Worm (Caenorhabditis elegans) whole organism, midembryonic: ENCODE results near the gene F55C12.4.

ENCODE experiments used
- T22C8.4 ChIP-seq: fragments of 200-800 bp; sonication (Bioruptor generic); IDR thresholded peaks from 2 replicates; pipeline ENCODE4 v1.3.6; 2022; ENCODE audit warnings: missing genetic modification characterization, missing compliant biosample characterization
- cog-1 ChIP-seq: sonication (generic microtip); optimal IDR thresholded peaks from 2 replicates; lab custom pipeline; 2016; ENCODE audit warnings: missing genetic modification characterization, missing compliant biosample characterization
- flt-1 ChIP-seq: fragments of 200-800 bp; sonication (Bioruptor generic); IDR thresholded peaks from 2 replicates; pipeline ENCODE4 v1.3.6; 2022; ENCODE audit warnings: missing genetic modification characterization, missing compliant biosample characterization
- klf-2 ChIP-seq: fragments of 200-800 bp; sonication (Bioruptor generic); conservative IDR thresholded peaks from 2 replicates; pipeline ENCODE4 v1.3.6; 2022; ENCODE audit warnings: missing genetic modification reagents, missing genetic modification characterization, missing compliant biosample characterization
- med-1 ChIP-seq: sonication (generic microtip); optimal IDR thresholded peaks from 2 replicates; lab custom pipeline; 2017; ENCODE audit warnings: missing genetic modification characterization, mild to moderate bottlenecking, missing compliant biosample characterization, antibody characterized with exemption, missing genetic modification reagents; ENCODE audit not compliant: insufficient read depth
- ref-1 ChIP-seq: fragments of 200-800 bp; sonication (Bioruptor generic); conservative IDR thresholded peaks from 2 replicates; pipeline ENCODE4 v1.3.6; 2022; ENCODE audit warnings: missing genetic modification reagents, missing genetic modification characterization, missing compliant biosample characterization
- tab-1 ChIP-seq: fragments of 200-800 bp; sonication (Bioruptor generic); IDR thresholded peaks from 2 replicates; pipeline ENCODE4 v1.3.6; 2022; ENCODE audit warnings: missing genetic modification characterization, missing compliant biosample characterization
- ztf-23 ChIP-seq: fragments of 200-800 bp; sonication (Bioruptor generic); IDR thresholded peaks from 2 replicates; pipeline ENCODE4 v1.3.6; 2022; ENCODE audit warnings: missing genetic modification reagents, missing genetic modification characterization, missing compliant biosample characterization
- ztf-29 ChIP-seq: fragments of 200-800 bp; sonication (Bioruptor generic); IDR thresholded peaks from 2 replicates; pipeline ENCODE4 v1.3.6; 2022; ENCODE audit warnings: missing genetic modification reagents, missing genetic modification characterization, missing compliant biosample characterization

Gene F55C12.4

ce11 chrII:5871508-5871907 is 13.3 kb upstream of the F55C12.4 start:
- TF ChIP-seq ztf-29 (no peak), cog-1 (tag; lab: Kevin White, UChicago) (no peak), T22C8.4 (GFP tag; lab: Robert Waterston, UW) (no peak), flt-1 (GFP tag; lab: Robert Waterston, UW) (no peak), klf-2 (GFP tag; lab: Robert Waterston, UW) (no peak)

- TF ChIP-seq T22C8.4 (GFP tag; lab: Robert Waterston, UW) = no peak
- no peak for TF ChIP-seq ztf-29
- no peak for TF ChIP-seq ztf-23
- TF ChIP-seq klf-2 (GFP tag; lab: Robert Waterston, UW) = no peak
- no peak for TF ChIP-seq tab-1 (GFP tag; lab: Robert Waterston, UW)
- no peak for TF ChIP-seq ref-1 (GFP tag; lab: Robert Waterston, UW)
- no peak for TF ChIP-seq med-1
- TF ChIP-seq cog-1 (tag; lab: Kevin White, UChicago) = no peak
- TF ChIP-seq flt-1 (GFP tag; lab: Robert Waterston, UW) = no peak
Measured at ce11 chrII:5866920-5867319, 8.7 kb upstream of the F55C12.4 start.

- TF ChIP-seq ztf-23 (no peak), T22C8.4 (GFP tag; lab: Robert Waterston, UW) (no peak), ztf-29 (no peak), cog-1 (tag; lab: Kevin White, UChicago) (no peak), med-1 (no peak), tab-1 (GFP tag; lab: Robert Waterston, UW) (no peak), flt-1 (GFP tag; lab: Robert Waterston, UW) (no peak), ref-1 (GFP tag; lab: Robert Waterston, UW) (no peak)
Measured at ce11 chrII:5865405-5866308, 7.4 kb upstream of the F55C12.4 start, which contains the start of gene F55C12.19. Gene F55C12.19, plus strand, starts transcription at chrII:5866139.

- TF ChIP-seq cog-1 (tag; lab: Kevin White, UChicago) (no peak), T22C8.4 (GFP tag; lab: Robert Waterston, UW) (no peak), flt-1 (GFP tag; lab: Robert Waterston, UW) (no peak), tab-1 (GFP tag; lab: Robert Waterston, UW) (no peak), ref-1 (GFP tag; lab: Robert Waterston, UW) (no peak)
Measured at ce11 chrII:5863893-5864292, 5.7 kb upstream of the F55C12.4 start, which contains the start of gene tag-234. Gene tag-234, plus strand, starts transcription at chrII:5864193.

ce11 chrII:5860621-5861020 is 2.4 kb upstream of the F55C12.4 start:
- TF ChIP-seq tab-1 (GFP tag; lab: Robert Waterston, UW) (no peak), T22C8.4 (GFP tag; lab: Robert Waterston, UW) (no peak), ref-1 (GFP tag; lab: Robert Waterston, UW) (no peak), med-1 (no peak), flt-1 (GFP tag; lab: Robert Waterston, UW) (no peak), ztf-23 (no peak), klf-2 (GFP tag; lab: Robert Waterston, UW) (no peak), cog-1 (tag; lab: Kevin White, UChicago) (no peak), ztf-29 (no peak)

ce11 chrII:5854122-5854521 is 4.1 kb downstream of the F55C12.4 start, which contains the start of gene H41C03.1:
Gene H41C03.1, plus strand, starts transcription at chrII:5854422.
- TF ChIP-seq ref-1 (GFP tag; lab: Robert Waterston, UW) = no peak
- no peak for TF ChIP-seq tab-1 (GFP tag; lab: Robert Waterston, UW)
- no peak for TF ChIP-seq ztf-29
- no peak for TF ChIP-seq ztf-23
- TF ChIP-seq flt-1 (GFP tag; lab: Robert Waterston, UW) = no peak
- TF ChIP-seq klf-2 (GFP tag; lab: Robert Waterston, UW) = no peak
- TF ChIP-seq cog-1 (tag; lab: Kevin White, UChicago) = no peak
- TF ChIP-seq T22C8.4 (GFP tag; lab: Robert Waterston, UW) = no peak
- no peak for TF ChIP-seq med-1

- TF ChIP-seq tab-1 (GFP tag; lab: Robert Waterston, UW) = no peak
- no peak for TF ChIP-seq ztf-23
- no peak for TF ChIP-seq klf-2 (GFP tag; lab: Robert Waterston, UW)
- no peak for TF ChIP-seq ref-1 (GFP tag; lab: Robert Waterston, UW)
- no peak for TF ChIP-seq flt-1 (GFP tag; lab: Robert Waterston, UW)
- no peak for TF ChIP-seq T22C8.4 (GFP tag; lab: Robert Waterston, UW)
- no peak for TF ChIP-seq cog-1 (tag; lab: Kevin White, UChicago)
Measured at ce11 chrII:5853261-5853660, 5.0 kb downstream of the F55C12.4 start.

ce11 chrII:5852007-5852406 is 6.2 kb downstream of the F55C12.4 start, which contains the start of gene H41C03.2:
Gene H41C03.2, minus strand, starts transcription at chrII:5852107.
- TF ChIP-seq ztf-29 (no peak), cog-1 (tag; lab: Kevin White, UChicago) (no peak), ref-1 (GFP tag; lab: Robert Waterston, UW) (no peak), T22C8.4 (GFP tag; lab: Robert Waterston, UW) (no peak), med-1 (no peak), flt-1 (GFP tag; lab: Robert Waterston, UW) (no peak), tab-1 (GFP tag; lab: Robert Waterston, UW) (no peak), ztf-23 (no peak), klf-2 (GFP tag; lab: Robert Waterston, UW) (no peak)

- TF ChIP-seq tab-1 (GFP tag; lab: Robert Waterston, UW) (no peak), flt-1 (GFP tag; lab: Robert Waterston, UW) (no peak), cog-1 (tag; lab: Kevin White, UChicago) (no peak), T22C8.4 (GFP tag; lab: Robert Waterston, UW) (no peak), klf-2 (GFP tag; lab: Robert Waterston, UW) (no peak), ref-1 (GFP tag; lab: Robert Waterston, UW) (no peak), ztf-23 (no peak), ztf-29 (no peak), med-1 (no peak)
Measured at ce11 chrII:5846181-5846580, 12.0 kb downstream of the F55C12.4 start.
